Worm (Caenorhabditis elegans) whole organism, L3 larva: ENCODE results near the gene W03G1.2.

ENCODE experiments used
- R02D3.7 ChIP-seq: fragments of 150-350 bp; optimal IDR thresholded peaks from 2 replicates; lab custom pipeline; 2014; ENCODE audit warnings: missing biosample characterization, missing genetic modification characterization
- aly-2 ChIP-seq: fragments of 150-350 bp; optimal IDR thresholded peaks from 2 replicates; lab custom pipeline; 2014; ENCODE audit warnings: missing biosample characterization, missing genetic modification characterization
- egl-27 ChIP-seq: sonication (generic microtip); optimal IDR thresholded peaks from 4 replicates; lab custom pipeline; 2017; ENCODE audit warnings: missing biosample characterization, missing genetic modification reagents, missing genetic modification characterization
- elt-3 ChIP-seq, 3 experiments: fragments of 150-350 bp in 1 of 3; sonication (generic microtip) in 2 of 3; optimal IDR thresholded peaks; 2 replicates in 2 of 3; 4 replicates in 1 of 3; lab custom pipeline; 2014 to 2017; ENCODE audit warnings: missing biosample characterization in 3 of 3, missing genetic modification characterization in 3 of 3
- jun-1 ChIP-seq: fragments of 150-350 bp; optimal IDR thresholded peaks from 2 replicates; lab custom pipeline; 2014; ENCODE audit warnings: missing biosample characterization, missing genetic modification reagents, missing genetic modification characterization
- lin-15B ChIP-seq: fragments of 150-350 bp; optimal IDR thresholded peaks from 2 replicates; lab custom pipeline; 2014; ENCODE audit warnings: missing biosample characterization, missing genetic modification characterization
- lin-39 ChIP-seq: fragments of 150-350 bp; optimal IDR thresholded peaks from 2 replicates; lab custom pipeline; 2018; ENCODE audit warnings: missing biosample characterization, missing genetic modification reagents, missing genetic modification characterization
- mdl-1 ChIP-seq: fragments of 150-350 bp; optimal IDR thresholded peaks from 2 replicates; lab custom pipeline; 2014; ENCODE audit warnings: missing biosample characterization, missing genetic modification characterization
- nhr-25 ChIP-seq: sonication (generic microtip); optimal IDR thresholded peaks from 2 replicates; lab custom pipeline; 2017; ENCODE audit warnings: missing biosample characterization, missing genetic modification characterization
- nhr-67 ChIP-seq: fragments of 150-350 bp; optimal IDR thresholded peaks from 2 replicates; lab custom pipeline; 2014; ENCODE audit warnings: missing biosample characterization, missing genetic modification characterization
- nhr-77 ChIP-seq: fragments of 150-350 bp; optimal IDR thresholded peaks from 2 replicates; lab custom pipeline; 2014; ENCODE audit warnings: missing biosample characterization, missing genetic modification characterization
- pha-4 ChIP-seq: fragments of 150-350 bp; optimal IDR thresholded peaks from 2 replicates; lab custom pipeline; 2014; ENCODE audit warnings: missing biosample characterization, missing genetic modification reagents, missing genetic modification characterization

ce11 chrIV:563417-563816 lies 39.0 kb downstream of the W03G1.2 start:
- TF ChIP-seq mdl-1 (tag; lab: Kevin White, UChicago) (no peak), lin-39 (tag; lab: Kevin White, UChicago) (no peak), R02D3.7 (no peak), lin-15B (tag; lab: Kevin White, UChicago) (no peak), nhr-77 (no peak), jun-1 (no peak), nhr-25 (tag; lab: Kevin White, UChicago) (no peak), egl-27 (no peak), nhr-67 (tag; lab: Kevin White, UChicago) (no peak), elt-3 (tag; optimal IDR thresholded peaks at IDR 0.05; lab: Kevin White, UChicago) (no peak), pha-4 (tag; lab: Kevin White, UChicago) (no peak), aly-2 (tag; lab: Kevin White, UChicago) (no peak)
